Worm (Caenorhabditis elegans) whole organism, L1 larva: Measurements from ENCODE around the gene Y56A3A.7.

ENCODE experiments used
- C34B4.2 ChIP-seq: sonication (generic microtip); optimal IDR thresholded peaks from 2 replicates; lab custom pipeline; 2017; ENCODE audit warnings: mild to moderate bottlenecking, missing genetic modification characterization, missing compliant biosample characterization
- F16B12.6 ChIP-seq: fragments of 150-350 bp; optimal IDR thresholded peaks from 2 replicates; lab custom pipeline; 2014; ENCODE audit warnings: missing biosample characterization, missing genetic modification characterization
- aha-1 ChIP-seq: fragments of 150-350 bp; optimal IDR thresholded peaks from 2 replicates; lab custom pipeline; 2014; ENCODE audit warnings: missing biosample characterization, missing genetic modification characterization
- alr-1 ChIP-seq: fragments of 200-800 bp; sonication (Bioruptor generic); optimal IDR thresholded peaks from 2 replicates; lab custom pipeline; 2018; ENCODE audit warnings: borderline replicate concordance, mild to moderate bottlenecking, missing genetic modification characterization, missing compliant biosample characterization
- aly-2 ChIP-seq: fragments of 150-350 bp; optimal IDR thresholded peaks from 2 replicates; lab custom pipeline; 2014; ENCODE audit warnings: missing biosample characterization, missing genetic modification characterization
- ama-1 ChIP-seq: fragments of 150-350 bp; optimal IDR thresholded peaks from 2 replicates; lab custom pipeline; 2014
- ceh-82 ChIP-seq, 3 experiments: fragments of 150-350 bp in 1 of 3; sonication (generic microtip) in 2 of 3; optimal IDR thresholded peaks; 2 replicates each; lab custom pipeline; 2014 to 2017; ENCODE audit warnings: missing biosample characterization in 3 of 3, missing genetic modification characterization in 3 of 3
- ceh-90 ChIP-seq: sonication (generic microtip); optimal IDR thresholded peaks from 2 replicates; lab custom pipeline; 2016; ENCODE audit warnings: missing genetic modification characterization, missing compliant biosample characterization
- ces-1 ChIP-seq: fragments of 150-350 bp; optimal IDR thresholded peaks from 2 replicates; lab custom pipeline; 2014; ENCODE audit warnings: missing biosample characterization, missing genetic modification reagents, missing genetic modification characterization
- dsc-1 ChIP-seq: sonication (generic microtip); optimal IDR thresholded peaks from 2 replicates; lab custom pipeline; 2016; ENCODE audit warnings: mild to moderate bottlenecking, missing genetic modification characterization, missing compliant biosample characterization
- efl-1 ChIP-seq, 4 experiments: fragments of 150-350 bp; optimal IDR thresholded peaks in 3 of 4; peaks in 1 of 4; 1 replicate in 1 of 4; 2 replicates in 3 of 4; lab custom pipeline; 2014; ENCODE audit warnings: missing biosample characterization in 2 of 4, missing genetic modification characterization in 2 of 4, missing genetic modification reagents in 2 of 4
- efl-3 ChIP-seq: fragments of 200-800 bp; sonication (Bioruptor generic); optimal IDR thresholded peaks from 2 replicates; lab custom pipeline; 2018; ENCODE audit warnings: mild to moderate bottlenecking, missing genetic modification characterization, missing compliant biosample characterization
- egl-27 ChIP-seq, 2 experiments: fragments of 150-350 bp in 1 of 2; sonication (generic microtip); optimal IDR thresholded peaks; 3 replicates each; lab custom pipeline; 2017 to 2018; ENCODE audit warnings: missing biosample characterization in 2 of 2, missing genetic modification characterization in 2 of 2, missing genetic modification reagents in 2 of 2
- elt-2 ChIP-seq: sonication (generic microtip); optimal IDR thresholded peaks from 2 replicates; lab custom pipeline; 2016; ENCODE audit warnings: missing genetic modification characterization, mild to moderate bottlenecking, inconsistent platforms, missing compliant biosample characterization, missing genetic modification reagents
- fkh-10 ChIP-seq: sonication (generic microtip); optimal IDR thresholded peaks from 2 replicates; lab custom pipeline; 2017; ENCODE audit warnings: missing biosample characterization, missing genetic modification reagents, missing genetic modification characterization
- fkh-8 ChIP-seq: sonication (generic microtip); optimal IDR thresholded peaks from 2 replicates; lab custom pipeline; 2016; ENCODE audit warnings: mild to moderate bottlenecking, missing genetic modification characterization, missing compliant biosample characterization
- fos-1 ChIP-seq: fragments of 150-350 bp; optimal IDR thresholded peaks from 2 replicates; lab custom pipeline; 2014; ENCODE audit warnings: missing biosample characterization, missing genetic modification characterization
- hlh-4 ChIP-seq: sonication (generic microtip); optimal IDR thresholded peaks from 2 replicates; lab custom pipeline; 2016; ENCODE audit warnings: mild to moderate bottlenecking, missing genetic modification characterization, missing compliant biosample characterization
- hpl-2 ChIP-seq: fragments of 150-350 bp; optimal IDR thresholded peaks from 2 replicates; lab custom pipeline; 2014; ENCODE audit warnings: missing biosample characterization, missing genetic modification reagents, missing genetic modification characterization
- jun-1 ChIP-seq: fragments of 150-350 bp; optimal IDR thresholded peaks from 2 replicates; lab custom pipeline; 2014; ENCODE audit warnings: missing biosample characterization, missing genetic modification reagents, missing genetic modification characterization
- lin-13 ChIP-seq: fragments of 150-350 bp; optimal IDR thresholded peaks from 2 replicates; lab custom pipeline; 2014; ENCODE audit warnings: missing biosample characterization, missing genetic modification reagents, missing genetic modification characterization
- lin-14 ChIP-seq: fragments of 200-800 bp; sonication (Bioruptor generic); optimal IDR thresholded peaks from 2 replicates; lab custom pipeline; 2018; ENCODE audit warnings: mild to moderate bottlenecking, missing genetic modification characterization, moderate library complexity, missing compliant biosample characterization
- lin-15B ChIP-seq: fragments of 150-350 bp; sonication (generic microtip); optimal IDR thresholded peaks from 3 replicates; lab custom pipeline; 2014; ENCODE audit warnings: missing biosample characterization, missing genetic modification characterization
- lin-35 ChIP-seq, 2 experiments: fragments of 150-350 bp; optimal IDR thresholded peaks; 2 replicates each; lab custom pipeline; 2014; ENCODE audit warnings: missing biosample characterization in 2 of 2, missing genetic modification characterization in 2 of 2, missing genetic modification reagents in 2 of 2
- lin-39 ChIP-seq: fragments of 150-350 bp; optimal IDR thresholded peaks from 2 replicates; lab custom pipeline; 2014; ENCODE audit warnings: missing biosample characterization, missing genetic modification reagents, missing genetic modification characterization
- lsy-2 ChIP-seq, 2 experiments: fragments of 150-350 bp; optimal IDR thresholded peaks; 2 replicates each; lab custom pipeline; 2014; ENCODE audit warnings: missing biosample characterization in 2 of 2, missing genetic modification characterization in 2 of 2
- mef-2 ChIP-seq: fragments of 150-350 bp; optimal IDR thresholded peaks from 2 replicates; lab custom pipeline; 2014; ENCODE audit warnings: missing biosample characterization, missing genetic modification characterization
- mep-1 ChIP-seq: fragments of 150-350 bp; optimal IDR thresholded peaks from 2 replicates; lab custom pipeline; 2014; ENCODE audit warnings: missing biosample characterization, missing genetic modification characterization
- nhr-19 ChIP-seq: fragments of 200-800 bp; sonication (Bioruptor generic); conservative IDR thresholded peaks from 2 replicates; pipeline ENCODE4 v1.3.6; 2022; ENCODE audit warnings: missing genetic modification characterization, missing compliant biosample characterization
- nhr-20 ChIP-seq: sonication (generic microtip); optimal IDR thresholded peaks from 2 replicates; lab custom pipeline; 2016; ENCODE audit warnings: mild to moderate bottlenecking, missing genetic modification characterization, missing compliant biosample characterization
- nhr-28 ChIP-seq: fragments of 150-350 bp; optimal IDR thresholded peaks from 2 replicates; lab custom pipeline; 2014; ENCODE audit warnings: missing biosample characterization, missing genetic modification characterization
- nhr-47 ChIP-seq: sonication (generic microtip); optimal IDR thresholded peaks from 2 replicates; lab custom pipeline; 2016; ENCODE audit warnings: mild to moderate bottlenecking, missing genetic modification characterization, moderate library complexity, missing compliant biosample characterization
- nhr-71 ChIP-seq: sonication (generic microtip); optimal IDR thresholded peaks from 2 replicates; lab custom pipeline; 2016; ENCODE audit warnings: mild to moderate bottlenecking, missing genetic modification characterization, moderate library complexity, missing compliant biosample characterization
- nhr-76 ChIP-seq: sonication (generic microtip); optimal IDR thresholded peaks from 2 replicates; lab custom pipeline; 2017; ENCODE audit warnings: missing biosample characterization, missing genetic modification characterization
- nhr-84 ChIP-seq: sonication (generic microtip); optimal IDR thresholded peaks from 2 replicates; lab custom pipeline; 2017; ENCODE audit warnings: missing biosample characterization, missing genetic modification characterization
- pag-3 ChIP-seq: sonication (generic microtip); optimal IDR thresholded peaks from 2 replicates; lab custom pipeline; 2017; ENCODE audit warnings: missing genetic modification characterization, mild to moderate bottlenecking, missing compliant biosample characterization, antibody characterized with exemption, borderline replicate concordance; ENCODE audit not compliant: insufficient read depth
- pqm-1 ChIP-seq: sonication (generic microtip); optimal IDR thresholded peaks from 3 replicates; lab custom pipeline; 2017; ENCODE audit warnings: missing biosample characterization, missing genetic modification characterization
- rnt-1 ChIP-seq: sonication (generic microtip); optimal IDR thresholded peaks from 2 replicates; lab custom pipeline; 2016; ENCODE audit warnings: mild to moderate bottlenecking, missing genetic modification characterization, moderate library complexity, missing compliant biosample characterization
- skn-1 ChIP-seq: fragments of 150-350 bp; optimal IDR thresholded peaks from 2 replicates; lab custom pipeline; 2014; ENCODE audit warnings: missing biosample characterization, missing genetic modification characterization
- snu-23 ChIP-seq: sonication (generic microtip); optimal IDR thresholded peaks from 2 replicates; lab custom pipeline; 2016; ENCODE audit warnings: missing genetic modification characterization, missing compliant biosample characterization
- sox-4 ChIP-seq: sonication (generic microtip); optimal IDR thresholded peaks from 2 replicates; lab custom pipeline; 2016; ENCODE audit warnings: missing genetic modification characterization, missing compliant biosample characterization
- sup-37 ChIP-seq: fragments of 200-800 bp; sonication (Bioruptor generic); optimal IDR thresholded peaks from 2 replicates; lab custom pipeline; 2018; ENCODE audit warnings: mild to moderate bottlenecking, missing genetic modification characterization, missing compliant biosample characterization
- tlp-1 ChIP-seq: fragments of 150-350 bp; optimal IDR thresholded peaks from 2 replicates; lab custom pipeline; 2014; ENCODE audit warnings: missing biosample characterization, missing genetic modification characterization
- unc-130 ChIP-seq: fragments of 150-350 bp; optimal IDR thresholded peaks from 2 replicates; lab custom pipeline; 2017; ENCODE audit warnings: missing biosample characterization, missing genetic modification characterization, inconsistent platforms
- unc-98 ChIP-seq: fragments of 200-800 bp; sonication (Bioruptor generic); IDR thresholded peaks from 2 replicates; pipeline ENCODE4 v1.3.6; 2022; ENCODE audit warnings: missing genetic modification characterization, missing compliant biosample characterization
- zag-1 ChIP-seq: fragments of 150-350 bp; optimal IDR thresholded peaks from 2 replicates; lab custom pipeline; 2014; ENCODE audit warnings: missing biosample characterization, missing genetic modification characterization
- zip-4 ChIP-seq: fragments of 200-800 bp; sonication (Bioruptor generic); optimal IDR thresholded peaks from 2 replicates; lab custom pipeline; 2018; ENCODE audit warnings: mild to moderate bottlenecking, missing genetic modification characterization, moderate library complexity, missing compliant biosample characterization
- ztf-11 ChIP-seq, 2 experiments: sonication (generic microtip); optimal IDR thresholded peaks; 2 replicates each; lab custom pipeline; 2016 to 2017; ENCODE audit warnings: missing genetic modification characterization in 2 of 2, missing biosample characterization in 1 of 2, missing compliant biosample characterization in 1 of 2
- ztf-4 ChIP-seq: fragments of 150-350 bp; optimal IDR thresholded peaks from 2 replicates; lab custom pipeline; 2014; ENCODE audit warnings: missing biosample characterization, missing genetic modification characterization

The Y56A3A.7 gene

DNA sequence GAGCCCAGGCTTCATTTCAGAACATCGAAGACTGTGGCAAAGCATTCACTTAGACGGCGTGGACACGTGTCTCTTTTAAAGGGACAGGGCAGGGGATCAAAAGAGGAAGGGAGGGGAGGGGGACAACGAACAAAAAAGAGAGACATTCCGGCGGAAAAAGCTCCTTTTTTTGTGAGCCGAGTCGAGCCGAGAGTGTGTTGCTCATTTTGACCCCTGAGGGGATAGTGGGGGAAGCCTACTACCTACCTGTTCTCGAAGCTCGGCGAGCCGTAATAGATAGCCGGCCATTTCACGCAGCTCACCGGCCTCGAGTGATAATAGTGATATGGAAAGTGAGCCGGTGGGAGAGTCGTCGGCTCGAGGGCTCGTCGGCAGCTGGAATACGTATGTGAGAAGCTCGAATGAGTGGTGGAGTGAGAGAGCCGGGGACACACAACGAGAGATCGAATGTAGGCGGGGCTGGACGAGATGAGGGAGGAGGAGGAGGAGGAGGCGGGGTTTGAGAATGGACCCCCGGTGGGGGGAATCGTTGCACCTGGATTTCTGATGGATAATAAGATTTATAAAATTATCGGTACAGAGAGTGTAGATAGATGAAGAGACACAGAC is 10.0 kb downstream of the Y56A3A.7 start (continued):
- TF ChIP-seq nhr-84 (tag; lab: Kevin White, UChicago): no peak
- TF ChIP-seq unc-130 (tag; lab: Kevin White, UChicago): no peak
- no peak for TF ChIP-seq ceh-82 (tag; optimal IDR thresholded peaks at IDR 0.05; lab: Kevin White, UChicago)
- no peak for TF ChIP-seq elt-2 (tag; lab: Kevin White, UChicago)
- no peak for TF ChIP-seq lin-15B (tag; lab: Kevin White, UChicago)
- TF ChIP-seq sup-37 (GFP tag; lab: Kevin White, UChicago): no peak
- TF ChIP-seq mep-1 (tag; lab: Kevin White, UChicago): no peak
- peak; percentile 24 for TF ChIP-seq rnt-1 (tag; lab: Kevin White, UChicago)
- peak; percentile 29 for TF ChIP-seq nhr-47 (tag; lab: Kevin White, UChicago)
- TF ChIP-seq hlh-4 (tag; lab: Kevin White, UChicago): no peak
- TF ChIP-seq unc-98 (GFP tag; lab: Robert Waterston, UW): no peak
- TF ChIP-seq pag-3 (tag; lab: Kevin White, UChicago): no peak
- TF ChIP-seq pqm-1: no peak
- no peak for TF ChIP-seq tlp-1 (tag; lab: Kevin White, UChicago)
- TF ChIP-seq jun-1 (tag; lab: Kevin White, UChicago): no peak
- no peak for TF ChIP-seq skn-1 (tag; lab: Kevin White, UChicago)
- TF ChIP-seq lin-14 (GFP tag; lab: Kevin White, UChicago): peak; percentile 34
- no peak for TF ChIP-seq aly-2 (tag; lab: Kevin White, UChicago)
- TF ChIP-seq mef-2 (tag; lab: Kevin White, UChicago): no peak
- TF ChIP-seq sox-4 (tag; lab: Kevin White, UChicago): no peak
- TF ChIP-seq nhr-28 (tag; lab: Kevin White, UChicago): no peak
- TF ChIP-seq alr-1: no peak
- TF ChIP-seq ces-1: no peak
- TF ChIP-seq nhr-20: no peak
- no peak for TF ChIP-seq efl-1 (optimal IDR thresholded peaks at IDR 0.05; lab: Kevin White, UChicago)
- peak in 1 of 2 experiments; percentile 91 for TF ChIP-seq efl-1 (GFP tag; optimal IDR thresholded peaks at IDR 0.05 in 1 of 2; lab: Kevin White, UChicago)
- no peak for TF ChIP-seq nhr-19
- TF ChIP-seq nhr-71: peak; percentile 30
- no peak for TF ChIP-seq ceh-90 (tag; lab: Kevin White, UChicago)
- TF ChIP-seq lin-13 (GFP tag; lab: Kevin White, UChicago): no peak
- TF ChIP-seq hpl-2 (GFP tag; lab: Kevin White, UChicago): no peak
- TF ChIP-seq zag-1 (tag; lab: Kevin White, UChicago): no peak
- TF ChIP-seq F16B12.6 (tag; lab: Kevin White, UChicago): no peak
- no peak for TF ChIP-seq zip-4 (GFP tag; lab: Kevin White, UChicago)

DNA sequence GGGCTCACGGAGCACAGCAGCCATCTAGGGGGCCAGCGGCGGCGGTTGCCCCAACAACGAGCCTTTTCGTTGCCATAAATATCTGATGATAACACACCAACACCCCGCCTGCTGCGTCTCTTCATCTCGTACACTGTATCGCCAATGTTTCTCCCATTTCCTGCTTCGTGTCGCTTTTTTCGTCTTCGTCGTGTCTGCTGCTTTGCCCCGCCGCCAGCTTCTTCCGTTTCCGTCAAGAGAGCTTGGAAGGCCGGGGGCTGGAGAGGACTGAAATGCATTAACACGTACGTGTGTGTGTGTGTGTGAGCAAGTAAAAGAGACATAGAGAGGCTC is 10.9 kb downstream of the Y56A3A.7 start:
- TF ChIP-seq fkh-8 (peak; percentile 90), unc-130 (tag; lab: Kevin White, UChicago) (no peak), efl-3 (GFP tag; lab: Kevin White, UChicago) (no peak), lin-39 (tag; lab: Kevin White, UChicago) (no peak), ama-1 (lab: Kevin White, UChicago) (no peak), ces-1 (no peak), ztf-4 (tag; lab: Kevin White, UChicago) (no peak), C34B4.2 (tag; lab: Kevin White, UChicago) (no peak), unc-98 (GFP tag; lab: Robert Waterston, UW) (no peak), efl-1 (optimal IDR thresholded peaks at IDR 0.05; lab: Kevin White, UChicago) (no peak), efl-1 (GFP tag; optimal IDR thresholded peaks at IDR 0.05 in 1 of 2; lab: Kevin White, UChicago) (peak in 1 of 2 experiments; percentile 92), snu-23 (GFP tag; lab: Kevin White, UChicago) (peak; percentile 13), dsc-1 (tag; lab: Kevin White, UChicago) (peak; percentile 31), nhr-84 (tag; lab: Kevin White, UChicago) (no peak), lsy-2 (tag; optimal IDR thresholded peaks at IDR 0.05; lab: Kevin White, UChicago) (peak in 1 of 2 experiments; percentile 41), fos-1 (peak; percentile 17), lin-35 (GFP tag; optimal IDR thresholded peaks at IDR 0.05; lab: Kevin White, UChicago) (peak in 1 of 2 experiments; percentile 6), ztf-11 (tag; optimal IDR thresholded peaks at IDR 0.05; lab: Kevin White, UChicago) (no peak), egl-27 (tag; optimal IDR thresholded peaks at IDR 0.05; lab: Kevin White, UChicago) (no peak), fkh-10 (GFP tag; lab: Kevin White, UChicago) (peak; percentile 20), aly-2 (tag; lab: Kevin White, UChicago) (peak; percentile 22), ceh-82 (tag; optimal IDR thresholded peaks at IDR 0.05; lab: Kevin White, UChicago) (peak in 2 of 3 experiments; percentile 13 to 52), nhr-28 (tag; lab: Kevin White, UChicago) (no peak), lin-13 (GFP tag; lab: Kevin White, UChicago) (no peak), nhr-76 (tag; lab: Kevin White, UChicago) (no peak), jun-1 (tag; lab: Kevin White, UChicago) (no peak), pag-3 (tag; lab: Kevin White, UChicago) (no peak), rnt-1 (tag; lab: Kevin White, UChicago) (no peak), aha-1 (tag; lab: Kevin White, UChicago) (no peak)
